Fruit fly (Drosophila melanogaster) whole organism, adult: ENCODE results near the gene Or67a.

Experiments
- CG11617 ChIP-seq: fragments of 200-800 bp; sonication (Bioruptor generic); optimal IDR thresholded peaks from 2 replicates; lab custom pipeline; 2017; ENCODE audit warnings: mild to moderate bottlenecking, missing biosample characterization, missing genetic modification reagents, missing genetic modification characterization
- CG12768 ChIP-seq: fragments of 200-800 bp; sonication (Bioruptor generic); optimal IDR thresholded peaks from 2 replicates; lab custom pipeline; 2017; ENCODE audit warnings: missing biosample characterization, missing genetic modification characterization, mild to moderate bottlenecking, moderate library complexity, missing genetic modification reagents
- CG14711 ChIP-seq: fragments of 200-800 bp; sonication (Bioruptor generic); optimal IDR thresholded peaks from 2 replicates; lab custom pipeline; 2018; ENCODE audit warnings: missing biosample characterization, mild to moderate bottlenecking, missing genetic modification characterization, moderate library complexity
- CG1620 ChIP-seq: fragments of 200-800 bp; sonication (Bioruptor generic); optimal IDR thresholded peaks from 2 replicates; lab custom pipeline; 2016; ENCODE audit warnings: missing biosample characterization, missing genetic modification characterization
- CG33017 ChIP-seq: fragments of 200-800 bp; sonication (Bioruptor generic); optimal IDR thresholded peaks from 2 replicates; lab custom pipeline; 2018; ENCODE audit warnings: missing biosample characterization, mild to moderate bottlenecking, missing genetic modification characterization, moderate library complexity
- CG5204 ChIP-seq: fragments of 200-800 bp; sonication (Bioruptor generic); optimal IDR thresholded peaks from 2 replicates; lab custom pipeline; 2016; ENCODE audit warnings: missing biosample characterization, missing genetic modification characterization
- CG7045 ChIP-seq: fragments of 200-800 bp; sonication (Bioruptor generic); optimal IDR thresholded peaks from 2 replicates; lab custom pipeline; 2017; ENCODE audit warnings: missing biosample characterization, mild to moderate bottlenecking, missing genetic modification characterization
- CG7101 ChIP-seq: fragments of 200-800 bp; sonication (Bioruptor generic); optimal IDR thresholded peaks from 2 replicates; lab custom pipeline; 2018; ENCODE audit warnings: missing biosample characterization, mild to moderate bottlenecking, missing genetic modification characterization, moderate library complexity
- Clk ChIP-seq: fragments of 200-800 bp; sonication (Bioruptor generic); optimal IDR thresholded peaks from 2 replicates; lab custom pipeline; 2017; ENCODE audit warnings: missing biosample characterization, missing genetic modification characterization
- Crg-1 ChIP-seq: fragments of 200-800 bp; sonication (Bioruptor generic); optimal IDR thresholded peaks from 2 replicates; lab custom pipeline; 2016; ENCODE audit warnings: missing biosample characterization, missing genetic modification characterization
- Hr96 ChIP-seq: fragments of 200-800 bp; sonication (Bioruptor generic); optimal IDR thresholded peaks from 2 replicates; lab custom pipeline; 2016; ENCODE audit warnings: missing biosample characterization, missing genetic modification characterization
- Mnt ChIP-seq: fragments of 200-800 bp; sonication (Bioruptor generic); optimal IDR thresholded peaks from 2 replicates; lab custom pipeline; 2016; ENCODE audit warnings: missing biosample characterization, mild to moderate bottlenecking, missing genetic modification characterization
- bab1 ChIP-seq: fragments of 200-800 bp; sonication (Bioruptor generic); optimal IDR thresholded peaks from 3 replicates; lab custom pipeline; 2019; ENCODE audit warnings: missing biosample characterization, mild to moderate bottlenecking, missing genetic modification characterization, moderate library complexity
- cic ChIP-seq: fragments of 200-800 bp; sonication (Bioruptor generic); optimal IDR thresholded peaks from 2 replicates; lab custom pipeline; 2017; ENCODE audit warnings: missing biosample characterization, mild to moderate bottlenecking, missing genetic modification characterization, moderate library complexity
- cnc ChIP-seq, 2 experiments: fragments of >200 bp; optimal IDR thresholded peaks; 2 replicates each; lab custom pipeline; 2017
- kay ChIP-seq: fragments of 200-800 bp; sonication (Bioruptor generic); peaks from one replicate; lab custom pipeline; 2016; ENCODE audit warnings: missing biosample characterization, missing genetic modification characterization, borderline replicate concordance
- ovo ChIP-seq: fragments of 200-800 bp; sonication (Bioruptor generic); optimal IDR thresholded peaks from 2 replicates; lab custom pipeline; 2016; ENCODE audit warnings: missing biosample characterization, missing genetic modification characterization
- pad ChIP-seq: fragments of 200-800 bp; sonication (Bioruptor generic); optimal IDR thresholded peaks from 3 replicates; lab custom pipeline; 2017; ENCODE audit warnings: missing biosample characterization, missing genetic modification characterization, mild to moderate bottlenecking, moderate library complexity, missing genetic modification reagents
- tj ChIP-seq: fragments of 200-800 bp; sonication (Bioruptor generic); optimal IDR thresholded peaks from 3 replicates; lab custom pipeline; 2017; ENCODE audit warnings: missing biosample characterization, mild to moderate bottlenecking, missing genetic modification characterization, moderate library complexity
- toe ChIP-seq: fragments of 200-800 bp; sonication (Bioruptor generic); optimal IDR thresholded peaks from 2 replicates; lab custom pipeline; 2016; ENCODE audit warnings: missing biosample characterization, missing genetic modification characterization

Gene Or67a

DNA sequence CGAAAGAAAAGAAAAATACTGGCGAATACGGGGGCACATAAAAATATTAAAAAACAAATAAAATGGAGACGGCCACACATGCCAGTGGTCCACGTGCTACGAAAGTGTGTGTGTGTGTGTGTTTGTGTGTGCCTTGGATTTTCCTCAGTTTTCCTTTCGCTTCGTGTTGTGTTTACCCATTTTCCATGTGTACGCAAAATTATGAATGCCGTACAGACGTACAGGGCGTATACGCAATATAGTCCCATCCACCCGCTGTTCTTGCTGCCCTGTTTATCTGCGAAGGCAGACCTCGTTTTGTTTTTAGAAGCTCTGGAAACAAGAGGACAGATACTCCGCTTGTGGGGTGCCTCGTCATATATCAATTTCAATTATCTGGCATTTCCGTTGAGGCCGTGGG is 27.8 kb downstream of the Or67a start:
- TF ChIP-seq CG11617 (GFP tag; lab: Kevin White, UChicago) (no peak), Hr96 (GFP tag; lab: Kevin White, UChicago) (no peak), kay (GFP tag; lab: Kevin White, UChicago) (no peak), Mnt (no peak), ovo (no peak), cnc (optimal IDR thresholded peaks at IDR 0.05; lab: Kevin White, UChicago) (no peak), toe (GFP tag; lab: Kevin White, UChicago) (no peak), CG1620 (GFP tag; lab: Kevin White, UChicago) (no peak), cic (GFP tag; lab: Kevin White, UChicago) (no peak), CG33017 (no peak), Clk (GFP tag; lab: Kevin White, UChicago) (no peak), CG14711 (no peak), pad (GFP tag; lab: Kevin White, UChicago) (no peak), CG7101 (tag; lab: Kevin White, UChicago) (no peak), CG12768 (no peak), CG5204 (GFP tag; lab: Kevin White, UChicago) (no peak)

DNA sequence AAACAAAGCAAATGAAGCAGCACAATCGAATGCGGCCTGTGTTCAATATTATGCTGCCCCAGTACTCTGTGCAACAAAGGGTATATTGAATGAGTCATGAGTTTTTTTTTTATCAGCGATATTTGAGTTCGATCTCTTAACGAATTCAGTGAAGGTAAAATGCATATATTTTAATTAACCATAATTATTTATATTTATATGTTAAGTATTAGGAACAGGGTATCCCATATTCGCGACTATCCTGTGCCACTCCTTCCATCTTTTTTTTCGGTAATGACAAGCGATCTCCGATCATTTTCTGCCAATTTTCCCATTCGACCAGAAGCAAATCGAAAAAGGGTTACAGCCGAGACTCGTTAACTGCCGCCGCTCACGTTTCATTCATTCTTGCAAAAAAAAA is 30.2 kb downstream of the Or67a start:
- TF ChIP-seq Mnt (no peak), pad (GFP tag; lab: Kevin White, UChicago) (no peak), CG11617 (GFP tag; lab: Kevin White, UChicago) (no peak), toe (GFP tag; lab: Kevin White, UChicago) (no peak), Hr96 (GFP tag; lab: Kevin White, UChicago) (no peak), CG1620 (GFP tag; lab: Kevin White, UChicago) (no peak), Clk (GFP tag; lab: Kevin White, UChicago) (no peak), CG14711 (no peak)

DNA sequence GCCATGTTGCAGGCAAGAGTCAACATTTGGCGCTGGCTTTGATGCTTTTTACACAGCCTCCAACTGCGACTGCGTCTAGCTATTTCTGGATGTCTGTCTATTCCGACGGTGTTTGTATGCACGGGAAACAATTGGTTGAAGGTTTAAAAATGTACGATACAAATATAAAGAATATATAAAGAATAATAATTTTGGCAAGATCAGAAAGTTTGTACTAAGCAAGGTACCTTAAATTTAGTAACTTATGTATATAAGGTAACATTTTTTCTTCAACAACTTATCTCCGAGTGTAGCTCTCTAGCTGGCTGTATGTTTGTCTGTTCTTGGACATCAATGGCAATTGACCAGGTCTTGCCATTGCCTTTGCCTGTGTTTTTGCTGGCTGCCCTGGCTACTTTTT is 38.0 kb downstream of the Or67a start:
- TF ChIP-seq cic (GFP tag; lab: Kevin White, UChicago) (no peak), kay (GFP tag; lab: Kevin White, UChicago) (no peak), CG14711 (no peak), CG7045 (GFP tag; lab: Kevin White, UChicago) (no peak), CG5204 (GFP tag; lab: Kevin White, UChicago) (no peak), pad (GFP tag; lab: Kevin White, UChicago) (no peak), bab1 (GFP tag; lab: Kevin White, UChicago) (no peak), ovo (no peak), CG11617 (GFP tag; lab: Kevin White, UChicago) (no peak), Mnt (no peak), tj (GFP tag; lab: Kevin White, UChicago) (no peak), CG7101 (tag; lab: Kevin White, UChicago) (no peak)

DNA sequence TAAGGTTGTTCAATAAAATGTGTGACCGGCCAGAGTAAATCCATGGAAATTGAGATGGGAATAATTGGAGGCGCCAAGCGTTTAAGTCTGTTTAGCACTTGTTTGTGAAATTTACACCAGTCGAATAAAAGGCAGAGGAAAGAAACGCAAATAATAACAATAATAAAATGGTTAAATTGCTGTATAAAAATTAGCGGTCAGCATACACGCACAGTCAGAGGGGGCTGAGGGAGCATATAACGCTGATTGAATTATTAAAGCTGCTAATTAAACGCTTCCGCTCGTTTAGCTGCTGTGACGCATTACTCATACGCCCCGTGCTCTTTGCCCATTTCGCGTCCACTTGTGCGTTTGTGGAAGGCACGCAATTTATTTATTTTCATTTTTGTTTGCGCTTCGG is 38.9 kb downstream of the Or67a start:
- no peak for TF ChIP-seq CG14711
- TF ChIP-seq CG33017 = no peak
- TF ChIP-seq tj (GFP tag; lab: Kevin White, UChicago) = no peak
- TF ChIP-seq Crg-1 (GFP tag; lab: Kevin White, UChicago) = no peak
- no peak for TF ChIP-seq CG7101 (tag; lab: Kevin White, UChicago)
- TF ChIP-seq ovo = no peak
- no peak for TF ChIP-seq CG7045 (GFP tag; lab: Kevin White, UChicago)
- TF ChIP-seq Hr96 (GFP tag; lab: Kevin White, UChicago) = no peak
- no peak for TF ChIP-seq toe (GFP tag; lab: Kevin White, UChicago)
- no peak for TF ChIP-seq bab1 (GFP tag; lab: Kevin White, UChicago)
- no peak for TF ChIP-seq Mnt
- no peak for TF ChIP-seq kay (GFP tag; lab: Kevin White, UChicago)
- no peak for TF ChIP-seq pad (GFP tag; lab: Kevin White, UChicago)
- no peak for TF ChIP-seq CG1620 (GFP tag; lab: Kevin White, UChicago)

DNA sequence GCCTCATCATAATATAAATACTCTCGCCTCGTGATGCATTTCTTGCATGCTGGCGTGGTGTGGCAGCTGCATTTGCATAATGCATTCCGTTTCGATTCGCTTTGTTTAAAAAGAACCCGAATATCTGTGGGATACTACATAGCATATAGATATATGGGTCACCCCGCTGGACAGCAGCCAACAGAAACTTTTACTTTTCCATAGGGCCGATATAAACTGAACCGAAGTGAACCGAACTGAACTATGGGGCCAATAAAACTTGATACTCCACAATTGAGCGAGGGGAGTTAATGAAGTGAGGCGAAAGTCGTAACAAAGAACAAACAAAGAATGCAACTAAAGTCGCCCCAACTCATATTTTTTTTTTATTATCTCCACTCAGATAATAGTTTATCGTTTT is 40.3 kb downstream of the Or67a start:
- TF ChIP-seq CG1620 (GFP tag; lab: Kevin White, UChicago) (no peak), ovo (no peak), Mnt (no peak), cic (GFP tag; lab: Kevin White, UChicago) (no peak), CG5204 (GFP tag; lab: Kevin White, UChicago) (no peak), CG11617 (GFP tag; lab: Kevin White, UChicago) (no peak), Crg-1 (GFP tag; lab: Kevin White, UChicago) (no peak), cnc (optimal IDR thresholded peaks at IDR 0.05; lab: Kevin White, UChicago) (no peak), Hr96 (GFP tag; lab: Kevin White, UChicago) (no peak), CG12768 (no peak), kay (GFP tag; lab: Kevin White, UChicago) (no peak), CG14711 (no peak)

DNA sequence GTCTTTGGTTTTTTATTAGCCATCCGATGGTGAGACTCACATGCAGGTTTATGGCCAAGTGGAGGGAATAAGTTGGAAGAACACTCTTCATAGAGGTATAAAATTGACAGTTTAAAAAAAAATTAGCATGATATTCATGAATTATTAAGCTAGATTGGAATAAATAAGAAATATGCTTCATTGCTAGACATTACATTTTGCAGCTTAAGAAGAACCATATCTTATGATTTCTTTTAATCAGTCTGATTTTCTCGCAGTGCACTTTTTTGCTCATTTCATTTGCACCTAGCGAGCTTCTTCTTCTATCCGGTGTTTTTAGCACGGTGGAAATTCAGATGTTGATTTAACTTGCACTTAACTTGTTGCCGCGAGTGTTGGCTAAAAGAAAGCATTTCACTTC is 41.0 kb downstream of the Or67a start:
- TF ChIP-seq CG7045 (GFP tag; lab: Kevin White, UChicago) = no peak
- no peak for TF ChIP-seq bab1 (GFP tag; lab: Kevin White, UChicago)
- no peak for TF ChIP-seq cic (GFP tag; lab: Kevin White, UChicago)
- no peak for TF ChIP-seq cnc (optimal IDR thresholded peaks at IDR 0.05; lab: Kevin White, UChicago)
- no peak for TF ChIP-seq Mnt
- TF ChIP-seq CG14711 = no peak
- TF ChIP-seq CG5204 (GFP tag; lab: Kevin White, UChicago) = no peak
- no peak for TF ChIP-seq tj (GFP tag; lab: Kevin White, UChicago)
- TF ChIP-seq CG12768 = no peak
- TF ChIP-seq kay (GFP tag; lab: Kevin White, UChicago) = no peak
- no peak for TF ChIP-seq CG33017
- TF ChIP-seq pad (GFP tag; lab: Kevin White, UChicago) = no peak
- TF ChIP-seq Hr96 (GFP tag; lab: Kevin White, UChicago) = no peak
- TF ChIP-seq Clk (GFP tag; lab: Kevin White, UChicago) = no peak
- no peak for TF ChIP-seq Crg-1 (GFP tag; lab: Kevin White, UChicago)
- no peak for TF ChIP-seq toe (GFP tag; lab: Kevin White, UChicago)
- no peak for TF ChIP-seq CG11617 (GFP tag; lab: Kevin White, UChicago)
- TF ChIP-seq CG1620 (GFP tag; lab: Kevin White, UChicago) = no peak
- TF ChIP-seq CG7101 (tag; lab: Kevin White, UChicago) = no peak
- no peak for TF ChIP-seq ovo
